Fruit fly (Drosophila melanogaster): ENCODE results near the gene CG7290.

The CG7290 gene

DNA sequence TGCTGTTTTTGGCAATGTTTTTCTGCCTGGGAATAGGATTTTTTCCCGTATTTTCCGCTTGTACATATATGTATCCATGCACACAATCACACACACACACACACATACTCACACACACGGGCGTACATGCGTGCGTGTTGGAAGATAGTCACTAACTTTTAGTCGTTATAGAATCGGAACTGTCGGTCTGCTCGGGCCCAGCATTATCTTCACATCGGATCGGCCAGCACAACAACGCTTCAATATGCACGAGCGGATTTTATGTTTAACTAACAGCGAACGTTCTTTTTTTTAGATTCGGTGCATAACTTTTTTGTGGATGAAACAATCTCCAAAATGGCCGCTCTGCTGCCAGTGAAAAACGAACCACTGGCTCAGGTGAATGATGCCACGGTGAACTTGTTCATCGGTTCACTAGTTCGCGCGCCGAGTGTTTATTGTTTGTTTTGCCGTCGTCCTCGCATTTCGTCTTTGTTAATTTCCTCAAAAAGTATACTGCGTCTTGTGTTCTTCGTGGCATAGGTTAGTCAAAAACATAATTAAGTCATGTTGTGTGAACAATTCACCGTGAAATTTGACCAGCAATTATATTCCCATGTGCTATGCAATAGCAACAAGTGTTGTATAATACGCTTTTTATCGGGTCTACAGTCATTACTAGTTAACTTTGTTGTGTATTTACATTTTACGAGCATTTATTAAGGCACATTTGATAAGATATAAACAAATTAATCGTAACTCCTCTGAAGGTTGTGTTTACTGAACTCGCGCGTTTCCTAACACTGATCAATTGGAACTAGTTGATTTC, 35.5 kb upstream of the CG7290 start, which contains the start of the genes CG6951 and CG17233 (continued):
- no peak for TF ChIP-seq ro (GFP tag; IDR thresholded peaks at IDR 0.05)
- no peak for TF ChIP-seq CG17328 (GFP tag; IDR thresholded peaks at IDR 0.05)
- TF ChIP-seq zf30C (GFP tag; optimal IDR thresholded peaks at IDR 0.05) = no peak
- no peak for TF ChIP-seq CG15073 (GFP tag; optimal IDR thresholded peaks at IDR 0.05)
- no peak for TF ChIP-seq CoRest (tag; optimal IDR thresholded peaks at IDR 0.05)
- TF ChIP-seq Hmr (GFP tag; optimal IDR thresholded peaks at IDR 0.05) = no peak
- no peak for TF ChIP-seq CG11723 (GFP tag; optimal IDR thresholded peaks at IDR 0.05)
- no peak for TF ChIP-seq CG13624 (GFP tag; optimal IDR thresholded peaks at IDR 0.05)
- no peak for TF ChIP-seq disco-r (GFP tag; optimal IDR thresholded peaks at IDR 0.05)
- TF ChIP-seq fd64A (GFP tag; optimal IDR thresholded peaks at IDR 0.05) = no peak
- TF ChIP-seq Bdp1 (GFP tag; optimal IDR thresholded peaks at IDR 0.05) = no peak
- TF ChIP-seq az2 (GFP tag; optimal IDR thresholded peaks at IDR 0.05) = no peak
- no peak for TF ChIP-seq tap (tag; optimal IDR thresholded peaks at IDR 0.05)
- no peak for TF ChIP-seq Vsx1 (GFP tag; optimal IDR thresholded peaks at IDR 0.05)
- no peak for TF ChIP-seq seq (GFP tag; IDR thresholded peaks at IDR 0.05)
- no peak for TF ChIP-seq Gsc (GFP tag; IDR thresholded peaks at IDR 0.05)
- no peak for TF ChIP-seq CG10209 (GFP tag; optimal IDR thresholded peaks at IDR 0.05)
- TF ChIP-seq Oaz (GFP tag; IDR thresholded peaks at IDR 0.05) = no peak
- no peak for TF ChIP-seq Usf (GFP tag; optimal IDR thresholded peaks at IDR 0.05)
- peak; percentile 96 for TF ChIP-seq phol (tag; optimal IDR thresholded peaks at IDR 0.05)
- TF ChIP-seq prd (optimal IDR thresholded peaks at IDR 0.05) = no peak
- no peak for TF ChIP-seq prd (GFP tag; IDR thresholded peaks at IDR 0.05)
- no peak for TF ChIP-seq CG7987 (GFP tag; optimal IDR thresholded peaks at IDR 0.05)
- TF ChIP-seq luna (GFP tag; optimal IDR thresholded peaks at IDR 0.05) = no peak
- TF ChIP-seq ci (GFP tag; IDR thresholded peaks at IDR 0.05) = no peak
- no peak for TF ChIP-seq CG16813 (GFP tag; IDR thresholded peaks at IDR 0.05; ENCODE audit: partially characterized antibody)
- TF ChIP-seq CG8924 (tag; optimal IDR thresholded peaks at IDR 0.05) = peak; percentile 42
- no peak for TF ChIP-seq lola (GFP tag; optimal IDR thresholded peaks at IDR 0.05)
- peak; percentile 21 for TF ChIP-seq sens (GFP tag)
- no peak for TF ChIP-seq toy (GFP tag; IDR thresholded peaks at IDR 0.05)
- no peak for TF ChIP-seq CG17802 (tag; optimal IDR thresholded peaks at IDR 0.05)
- TF ChIP-seq stc (GFP tag; IDR thresholded peaks at IDR 0.05) = no peak
- peak; percentile 98 for TF ChIP-seq CG15514 (GFP tag; optimal IDR thresholded peaks at IDR 0.05)
- no peak for TF ChIP-seq CG18619 (GFP tag; optimal IDR thresholded peaks at IDR 0.05)
- TF ChIP-seq CG14050 (GFP tag; IDR thresholded peaks at IDR 0.05) = no peak
- TF ChIP-seq Fer3 (tag; optimal IDR thresholded peaks at IDR 0.05) = no peak
- TF ChIP-seq dpn (GFP tag; optimal IDR thresholded peaks at IDR 0.05) = peak in 1 of 2 experiments; percentile 2
- no peak for TF ChIP-seq sr (GFP tag; IDR thresholded peaks at IDR 0.05)
- 0 out of 2 replicates have a peak, but pooled peaks have one; percentile 23 for TF ChIP-seq Bgb (GFP tag; IDR thresholded peaks at IDR 0.05; ENCODE audit: partially characterized antibody)
- TF ChIP-seq CG34422 (GFP tag; IDR thresholded peaks at IDR 0.05) = peak; percentile 57; the same call in 2 of the 3 replicates
- TF ChIP-seq Blimp-1 (GFP tag; optimal IDR thresholded peaks at IDR 0.05) = no peak
- no peak for TF ChIP-seq Hr39 (optimal IDR thresholded peaks at IDR 0.05)
- no peak for TF ChIP-seq CG1233 (GFP tag; optimal IDR thresholded peaks at IDR 0.05)
- TF ChIP-seq CG16863 (GFP tag; optimal IDR thresholded peaks at IDR 0.05) = no peak
- TF ChIP-seq emc (GFP tag; optimal IDR thresholded peaks at IDR 0.05) = no peak
- TF ChIP-seq fd3F (GFP tag; optimal IDR thresholded peaks at IDR 0.05) = no peak
- TF ChIP-seq sqz (GFP tag; optimal IDR thresholded peaks at IDR 0.05) = no peak
- TF ChIP-seq gsb-n (tag; optimal IDR thresholded peaks at IDR 0.05) = no peak
- TF ChIP-seq bab2 (GFP tag; optimal IDR thresholded peaks at IDR 0.05) = peak; percentile 10
- no peak for TF ChIP-seq CG2875 (GFP tag; optimal IDR thresholded peaks at IDR 0.05)

Data from whole organism, embryonic.